Worm (Caenorhabditis elegans) whole organism, L3 larva: ENCODE data around the gene lrx-1.

Experiments
- ama-1 ChIP-seq: fragments of 150-350 bp; optimal IDR thresholded peaks from 2 replicates; lab custom pipeline; 2018
- fos-1 ChIP-seq: fragments of 150-350 bp; optimal IDR thresholded peaks from 2 replicates; lab custom pipeline; 2014; ENCODE audit warnings: missing biosample characterization, missing genetic modification characterization
- lin-15B ChIP-seq: fragments of 150-350 bp; optimal IDR thresholded peaks from 2 replicates; lab custom pipeline; 2014; ENCODE audit warnings: missing biosample characterization, missing genetic modification characterization
- lin-39 ChIP-seq: fragments of 150-350 bp; optimal IDR thresholded peaks from 2 replicates; lab custom pipeline; 2018; ENCODE audit warnings: missing biosample characterization, missing genetic modification reagents, missing genetic modification characterization
- nhr-11 ChIP-seq: fragments of 150-350 bp; optimal IDR thresholded peaks from 2 replicates; lab custom pipeline; 2014; ENCODE audit warnings: missing biosample characterization, missing genetic modification characterization
- pha-4 ChIP-seq: fragments of 150-350 bp; optimal IDR thresholded peaks from 2 replicates; lab custom pipeline; 2014; ENCODE audit warnings: missing biosample characterization, missing genetic modification reagents, missing genetic modification characterization

- TF ChIP-seq fos-1 (no peak), pha-4 (tag; lab: Kevin White, UChicago) (no peak), ama-1 (lab: Kevin White, UChicago) (no peak), lin-39 (tag; lab: Kevin White, UChicago) (no peak), lin-15B (no peak), nhr-11 (tag; lab: Kevin White, UChicago) (no peak)
Observed at ce11 chrV:12211090-12211489, 41.3 kb upstream of the lrx-1 start.
